Fruit fly (Drosophila melanogaster) whole organism, embryonic: Measurements from ENCODE around the gene ArfGAP1.

Source experiments
- CG10267 ChIP-seq: fragments of 200-800 bp; sonication (Bioruptor generic); optimal IDR thresholded peaks from 2 replicates; lab custom pipeline; 2018; ENCODE audit warnings: missing biosample characterization, mild to moderate bottlenecking, missing genetic modification characterization, moderate library complexity
- CG10431 ChIP-seq: fragments of 200-800 bp; sonication (Bioruptor generic); optimal IDR thresholded peaks from 3 replicates; lab custom pipeline; 2018; ENCODE audit warnings: missing biosample characterization, mild to moderate bottlenecking, missing genetic modification characterization
- CG10979 ChIP-seq: fragments of 200-800 bp; sonication (Bioruptor generic); optimal IDR thresholded peaks from 2 replicates; lab custom pipeline; 2018; ENCODE audit warnings: missing biosample characterization, mild to moderate bottlenecking, missing genetic modification characterization, moderate library complexity
- CG11085 ChIP-seq: fragments of 200-800 bp; sonication (Bioruptor generic); IDR thresholded peaks from 2 replicates; pipeline ENCODE4 v1.3.6; 2022; ENCODE audit warnings: missing biosample characterization, missing genetic modification characterization
- CG11696 ChIP-seq: fragments of 200-800 bp; sonication (Bioruptor generic); IDR thresholded peaks from 2 replicates; pipeline ENCODE4 v1.3.6; 2022; ENCODE audit warnings: missing biosample characterization, missing genetic modification characterization
- CG14710 ChIP-seq: fragments of 200-800 bp; sonication (Bioruptor generic); optimal IDR thresholded peaks from 3 replicates; lab custom pipeline; 2019; ENCODE audit warnings: missing biosample characterization, mild to moderate bottlenecking, missing genetic modification characterization, moderate library complexity
- CG15696 ChIP-seq: fragments of 200-800 bp; sonication (Bioruptor generic); optimal IDR thresholded peaks from 2 replicates; lab custom pipeline; 2019; ENCODE audit warnings: missing biosample characterization, mild to moderate bottlenecking, missing genetic modification characterization, moderate library complexity
- CG17361 ChIP-seq: fragments of 200-800 bp; sonication (Bioruptor generic); IDR thresholded peaks from 3 replicates; pipeline ENCODE4 v1.3.6; 2022; ENCODE audit warnings: missing biosample characterization, missing genetic modification characterization
- CG17829 ChIP-seq: fragments of 200-800 bp; optimal IDR thresholded peaks from 2 replicates; lab custom pipeline; 2019; ENCODE audit warnings: missing biosample characterization, mild to moderate bottlenecking, missing genetic modification characterization, moderate library complexity
- CG18262 ChIP-seq: fragments of 200-800 bp; optimal IDR thresholded peaks from 3 replicates; lab custom pipeline; 2019; ENCODE audit warnings: missing biosample characterization, mild to moderate bottlenecking, missing genetic modification characterization, moderate library complexity
- CG2712 ChIP-seq: fragments of 200-800 bp; optimal IDR thresholded peaks from 3 replicates; lab custom pipeline; 2019; ENCODE audit warnings: missing biosample characterization, mild to moderate bottlenecking, missing genetic modification characterization, moderate library complexity
- CG33213 ChIP-seq: fragments of 200-800 bp; sonication (Bioruptor generic); optimal IDR thresholded peaks from 3 replicates; lab custom pipeline; 2016; ENCODE audit warnings: missing biosample characterization, missing genetic modification characterization
- CG33557 ChIP-seq: fragments of 200-800 bp; sonication (Bioruptor generic); optimal IDR thresholded peaks from 2 replicates; lab custom pipeline; 2019; ENCODE audit warnings: missing biosample characterization, mild to moderate bottlenecking, missing genetic modification characterization, moderate library complexity
- CG34224 ChIP-seq: fragments of 200-800 bp; sonication (Bioruptor generic); IDR thresholded peaks from 3 replicates; pipeline ENCODE4 v1.3.6; 2022; ENCODE audit warnings: missing biosample characterization, missing genetic modification characterization; ENCODE audit not compliant: partially characterized antibody
- CG4404 ChIP-seq: fragments of 200-800 bp; sonication (Bioruptor generic); IDR thresholded peaks from 2 replicates; pipeline ENCODE4 v1.3.6; 2022; ENCODE audit warnings: missing biosample characterization, missing genetic modification characterization
- CG7987 ChIP-seq: fragments of 200-800 bp; sonication (Bioruptor generic); optimal IDR thresholded peaks from 2 replicates; lab custom pipeline; 2018; ENCODE audit warnings: missing biosample characterization, mild to moderate bottlenecking, missing genetic modification characterization, moderate library complexity
- CG9727 ChIP-seq: fragments of 200-800 bp; sonication (Bioruptor generic); optimal IDR thresholded peaks from 3 replicates; lab custom pipeline; 2017; ENCODE audit warnings: missing biosample characterization, mild to moderate bottlenecking, missing genetic modification characterization
- CTCF ChIP-seq: fragments of 200-800 bp; sonication (Bioruptor generic); optimal IDR thresholded peaks from 2 replicates; lab custom pipeline; 2017; ENCODE audit warnings: missing biosample characterization, mild to moderate bottlenecking, missing genetic modification characterization, moderate library complexity
- D ChIP-seq, 2 experiments: fragments of 200-800 bp in 1 of 2; fragments of >200 bp in 1 of 2; sonication (Bioruptor generic) in 1 of 2; optimal IDR thresholded peaks; 2 replicates in 1 of 2; 3 replicates in 1 of 2; lab custom pipeline; 2017; ENCODE audit warnings: mild to moderate bottlenecking in 1 of 2, missing biosample characterization in 1 of 2, missing genetic modification characterization in 1 of 2, missing genetic modification reagents in 1 of 2
- Dek ChIP-seq: fragments of 200-800 bp; sonication (Bioruptor generic); optimal IDR thresholded peaks from 3 replicates; lab custom pipeline; 2019; ENCODE audit warnings: missing biosample characterization, mild to moderate bottlenecking, missing genetic modification characterization, moderate library complexity
- Fer1 ChIP-seq: fragments of 200-800 bp; sonication (Bioruptor generic); optimal IDR thresholded peaks from 2 replicates; lab custom pipeline; 2017; ENCODE audit warnings: missing biosample characterization, mild to moderate bottlenecking, missing genetic modification characterization
- Hr3 ChIP-seq: fragments of 200-800 bp; sonication (Bioruptor generic); optimal IDR thresholded peaks from 3 replicates; lab custom pipeline; 2016; ENCODE audit warnings: missing biosample characterization, missing genetic modification characterization
- Med ChIP-seq: fragments of 200-800 bp; sonication (Bioruptor generic); peaks from one replicate; lab custom pipeline; 2016; ENCODE audit warnings: missing biosample characterization, missing genetic modification characterization, mild to moderate bottlenecking, inconsistent platforms, moderate library complexity
- Meics ChIP-seq: fragments of 200-800 bp; sonication (Bioruptor generic); optimal IDR thresholded peaks from 2 replicates; lab custom pipeline; 2017; ENCODE audit warnings: missing biosample characterization, mild to moderate bottlenecking, missing genetic modification characterization
- Rx ChIP-seq: fragments of 200-800 bp; sonication (Bioruptor generic); IDR thresholded peaks from 2 replicates; pipeline ENCODE4 v1.3.6; 2022; ENCODE audit warnings: missing biosample characterization, missing genetic modification characterization
- Xrp1 ChIP-seq: fragments of 200-800 bp; sonication (Bioruptor generic); IDR thresholded peaks from 2 replicates; pipeline ENCODE4 v1.3.6; 2022; ENCODE audit warnings: missing biosample characterization, missing genetic modification characterization
- amos ChIP-seq: fragments of 200-800 bp; sonication (Bioruptor generic); IDR thresholded peaks from 2 replicates; pipeline ENCODE4 v1.3.6; 2022; ENCODE audit warnings: missing biosample characterization, missing genetic modification characterization; ENCODE audit not compliant: partially characterized antibody
- danr ChIP-seq: fragments of 200-800 bp; sonication (Bioruptor generic); IDR thresholded peaks from 2 replicates; pipeline ENCODE4 v1.3.6; 2022; ENCODE audit warnings: missing biosample characterization, missing genetic modification characterization
- dimm ChIP-seq: fragments of 200-800 bp; sonication (Bioruptor generic); IDR thresholded peaks from 2 replicates; pipeline ENCODE4 v1.3.6; 2022; ENCODE audit warnings: missing biosample characterization, missing genetic modification characterization
- dmrt11E ChIP-seq: fragments of 200-800 bp; sonication (Bioruptor generic); optimal IDR thresholded peaks from 3 replicates; lab custom pipeline; 2018; ENCODE audit warnings: missing biosample characterization, mild to moderate bottlenecking, missing genetic modification characterization, moderate library complexity
- fd102C ChIP-seq: fragments of 200-800 bp; sonication (Bioruptor generic); optimal IDR thresholded peaks from 2 replicates; lab custom pipeline; 2018; ENCODE audit warnings: missing biosample characterization, mild to moderate bottlenecking, missing genetic modification characterization, moderate library complexity
- gcm ChIP-seq: fragments of 200-800 bp; sonication (Bioruptor generic); optimal IDR thresholded peaks from 2 replicates; lab custom pipeline; 2019; ENCODE audit warnings: missing biosample characterization, mild to moderate bottlenecking, missing genetic modification characterization, moderate library complexity
- gem ChIP-seq: fragments of 200-800 bp; sonication (Bioruptor generic); optimal IDR thresholded peaks from 2 replicates; lab custom pipeline; 2019; ENCODE audit warnings: missing biosample characterization, mild to moderate bottlenecking, missing genetic modification characterization, moderate library complexity
- jing ChIP-seq: fragments of 200-800 bp; sonication (Bioruptor generic); optimal IDR thresholded peaks from 2 replicates; lab custom pipeline; 2018; ENCODE audit warnings: missing biosample characterization, mild to moderate bottlenecking, missing genetic modification characterization
- lab ChIP-seq: fragments of 200-800 bp; sonication (Bioruptor generic); optimal IDR thresholded peaks from 3 replicates; lab custom pipeline; 2017; ENCODE audit warnings: missing biosample characterization, missing genetic modification characterization, mild to moderate bottlenecking, moderate library complexity, missing genetic modification reagents
- lola ChIP-seq, 3 experiments: fragments of >200 bp in 2 of 3; fragments of 200-800 bp in 1 of 3; sonication (Bioruptor generic) in 1 of 3; optimal IDR thresholded peaks; 2 replicates each; lab custom pipeline; 2017 to 2019; ENCODE audit warnings: missing biosample characterization in 3 of 3, missing genetic modification characterization in 3 of 3, mild to moderate bottlenecking in 1 of 3, moderate library complexity in 1 of 3
- nmo ChIP-seq: fragments of 200-800 bp; sonication (Bioruptor generic); optimal IDR thresholded peaks from 2 replicates; lab custom pipeline; 2018; ENCODE audit warnings: missing biosample characterization, mild to moderate bottlenecking, missing genetic modification characterization, moderate library complexity
- pho ChIP-seq: fragments of 200-800 bp; sonication (Bioruptor generic); optimal IDR thresholded peaks from 2 replicates; lab custom pipeline; 2016; ENCODE audit warnings: missing biosample characterization, missing genetic modification characterization
- phol ChIP-seq: fragments of 200-800 bp; sonication (Bioruptor generic); optimal IDR thresholded peaks from 3 replicates; lab custom pipeline; 2018; ENCODE audit warnings: missing biosample characterization, mild to moderate bottlenecking, missing genetic modification characterization, moderate library complexity
- prd ChIP-seq, 3 experiments: fragments of >200 bp in 2 of 3; fragments of 200-800 bp in 1 of 3; sonication (Bioruptor generic) in 1 of 3; optimal IDR thresholded peaks in 2 of 3; IDR thresholded peaks in 1 of 3; 2 replicates in 2 of 3; 3 replicates in 1 of 3; pipeline versions ENCODE4 v1.3.6 to Lab custom; 2017 to 2022; ENCODE audit warnings: missing biosample characterization in 1 of 3, missing genetic modification characterization in 1 of 3
- ro ChIP-seq: fragments of 200-800 bp; sonication (Bioruptor generic); IDR thresholded peaks from 2 replicates; pipeline ENCODE4 v1.3.6; 2022; ENCODE audit warnings: missing biosample characterization, missing genetic modification characterization
- row ChIP-seq: fragments of 200-800 bp; sonication (Bioruptor generic); IDR thresholded peaks from 3 replicates; pipeline ENCODE4 v1.3.6; 2022; ENCODE audit warnings: missing biosample characterization, missing genetic modification characterization
- sens ChIP-seq: fragments of 200-800 bp; sonication (Bioruptor generic); peaks from one replicate; lab custom pipeline; 2016; ENCODE audit warnings: missing biosample characterization, missing genetic modification characterization
- usp ChIP-seq: fragments of >200 bp; optimal IDR thresholded peaks from 2 replicates; lab custom pipeline; 2017; ENCODE audit warnings: missing biosample characterization, missing genetic modification characterization
- zen ChIP-seq: fragments of 200-800 bp; sonication (Bioruptor generic); optimal IDR thresholded peaks from 3 replicates; lab custom pipeline; 2018; ENCODE audit warnings: missing biosample characterization, mild to moderate bottlenecking, missing genetic modification characterization, moderate library complexity
- zf30C ChIP-seq: fragments of 200-800 bp; sonication (Bioruptor generic); optimal IDR thresholded peaks from 3 replicates; lab custom pipeline; 2018; ENCODE audit warnings: missing biosample characterization, mild to moderate bottlenecking, missing genetic modification characterization

Gene ArfGAP1

DNA sequence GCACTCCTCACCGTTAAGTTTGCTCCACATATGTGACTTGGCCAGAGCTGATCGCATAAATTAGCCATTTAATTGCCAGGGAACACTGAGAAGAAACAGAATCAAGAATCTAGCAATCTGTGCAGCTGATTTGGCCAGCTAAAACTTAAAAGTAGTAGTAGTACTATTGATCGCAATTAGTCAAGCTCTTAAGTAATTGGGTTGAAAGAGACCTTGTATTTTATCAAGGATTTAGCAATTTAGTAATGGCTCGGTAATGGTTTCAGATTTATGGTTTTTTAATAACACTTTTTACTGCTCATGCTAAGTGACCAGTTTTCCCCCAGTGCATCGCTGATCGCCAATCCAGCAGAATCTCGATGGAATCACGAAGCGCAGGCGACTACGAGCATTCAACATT lies 37.7 kb upstream of the ArfGAP1 start:
- no peak for TF ChIP-seq CG33213 (GFP tag; lab: Kevin White, UChicago)
- no peak for TF ChIP-seq Med (GFP tag; lab: Kevin White, UChicago)
- no peak for TF ChIP-seq Dek (tag; lab: Kevin White, UChicago)
- TF ChIP-seq pho (GFP tag; lab: Kevin White, UChicago): no peak
- TF ChIP-seq nmo (GFP tag; lab: Kevin White, UChicago): no peak
- TF ChIP-seq CG34224 (GFP tag; lab: Robert Waterston, UW): no peak

DNA sequence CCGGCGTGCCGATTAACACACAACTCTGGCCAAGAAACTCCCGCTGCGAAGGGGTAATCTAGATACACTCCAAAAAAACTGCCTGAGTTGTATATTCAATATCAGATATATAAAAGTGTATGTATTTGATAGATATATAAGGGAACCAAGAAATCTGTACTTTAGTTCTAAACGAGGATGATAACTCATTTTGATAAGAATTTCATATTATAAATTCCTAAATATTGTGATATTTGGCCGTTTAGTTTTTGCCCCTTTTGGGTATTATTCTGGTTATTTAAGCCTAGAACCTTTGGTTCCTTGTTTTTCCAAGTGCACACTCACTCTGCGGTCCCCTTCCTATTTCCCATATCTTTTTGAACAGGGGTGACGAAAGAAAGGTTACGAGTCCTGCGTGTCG lies 36.1 kb upstream of the ArfGAP1 start:
- TF ChIP-seq lola (GFP tag; optimal IDR thresholded peaks at IDR 0.05; lab: Kevin White, UChicago): peak in 1 of 3 experiments; percentile 51
- TF ChIP-seq Meics (GFP tag; lab: Kevin White, UChicago): no peak
- TF ChIP-seq CG14710 (tag; lab: Kevin White, UChicago): peak; percentile 16
- no peak for TF ChIP-seq usp (GFP tag; lab: Kevin White, UChicago)
- no peak for TF ChIP-seq gcm (GFP tag; lab: Kevin White, UChicago)
- TF ChIP-seq CG7987 (GFP tag; lab: Kevin White, UChicago): no peak
- peak; percentile 31 for TF ChIP-seq gem (tag; lab: Kevin White, UChicago)
- TF ChIP-seq CG15696: peak; percentile 73
- peak; percentile 30 for TF ChIP-seq CG18262 (tag; lab: Kevin White, UChicago)
- no peak for TF ChIP-seq CG10431 (GFP tag; lab: Kevin White, UChicago)
- TF ChIP-seq CG11696: no peak
- peak; percentile 16; the same call in 1 of the 2 replicates for TF ChIP-seq Xrp1 (GFP tag; lab: Robert Waterston, UW)
- TF ChIP-seq sens (GFP tag; lab: Kevin White, UChicago): peak; percentile 74
- peak; percentile 42 for TF ChIP-seq CG10979 (tag; lab: Kevin White, UChicago)
- no peak for TF ChIP-seq Rx
- TF ChIP-seq dmrt11E: peak; percentile 59
- TF ChIP-seq CG17361 (GFP tag; lab: Robert Waterston, UW): no peak
- TF ChIP-seq Hr3 (GFP tag; lab: Kevin White, UChicago): no peak
- TF ChIP-seq dimm (GFP tag; lab: Robert Waterston, UW): no peak
- no peak for TF ChIP-seq prd (optimal IDR thresholded peaks at IDR 0.05; lab: Kevin White, UChicago)
- TF ChIP-seq prd (GFP tag; IDR thresholded peaks at IDR 0.05; lab: Robert Waterston, UW): peak; percentile 37; the same call in 2 of the 3 replicates
- peak; percentile 34; the same call in 1 of the 2 replicates for TF ChIP-seq CG4404 (GFP tag; lab: Robert Waterston, UW)
- TF ChIP-seq jing: no peak
- peak; percentile 12 for TF ChIP-seq CG17829 (tag; lab: Kevin White, UChicago)
- peak; percentile 16 for TF ChIP-seq CG10267
- 0 out of 3 replicates have a peak, but pooled peaks have one; percentile 17 for TF ChIP-seq row (GFP tag; lab: Robert Waterston, UW)
- TF ChIP-seq amos (GFP tag; lab: Robert Waterston, UW): no peak
- no peak for TF ChIP-seq CTCF (GFP tag; lab: Kevin White, UChicago)
- TF ChIP-seq Fer1 (GFP tag; lab: Kevin White, UChicago): no peak
- peak; percentile 84 for TF ChIP-seq zf30C (GFP tag; lab: Kevin White, UChicago)
- TF ChIP-seq CG11085 (GFP tag; lab: Robert Waterston, UW): no peak
- peak; percentile 53 for TF ChIP-seq CG9727 (GFP tag; lab: Kevin White, UChicago)
- TF ChIP-seq ro (GFP tag; lab: Robert Waterston, UW): no peak
- TF ChIP-seq danr (GFP tag; lab: Robert Waterston, UW): no peak
- TF ChIP-seq CG33557 (GFP tag; lab: Kevin White, UChicago): peak; percentile 11
- no peak for TF ChIP-seq D (optimal IDR thresholded peaks at IDR 0.05; lab: Kevin White, UChicago)
- TF ChIP-seq D (GFP tag; optimal IDR thresholded peaks at IDR 0.05; lab: Kevin White, UChicago): no peak
- TF ChIP-seq fd102C: peak; percentile 8
- TF ChIP-seq lab (GFP tag; lab: Kevin White, UChicago): no peak
- peak; percentile 52 for TF ChIP-seq CG2712 (tag; lab: Kevin White, UChicago)
- TF ChIP-seq phol: peak; percentile 9
- TF ChIP-seq zen: peak; percentile 9
